Fruit fly (Drosophila melanogaster): ENCODE results near the gene CG2652.

- TF ChIP-seq CG8478 (optimal IDR thresholded peaks at IDR 0.05) (no peak), Dll (optimal IDR thresholded peaks at IDR 0.05) (no peak), usp (GFP tag; optimal IDR thresholded peaks at IDR 0.05) (no peak)
Measured at dm6 chrX:2727506-2727905, 44.8 kb upstream of the CG2652 start, which contains the start of gene dwg.
